Fruit fly (Drosophila melanogaster): ENCODE measurements around the gene CG9609.
A peak's percentile ranks its signal among the peaks of the same experiment; 100 is the strongest.

Gene CG9609

dm6 chrX:16834259-16834658 lies 47.5 kb upstream of the CG9609 start (continued):
- TF ChIP-seq Hr78 (GFP tag; optimal IDR thresholded peaks at IDR 0.05) (peak in 1 of 2 experiments; percentile 40), dysf (GFP tag; IDR thresholded peaks at IDR 0.05) (peak; percentile 56; the same call in 1 of the 3 replicates), ci (GFP tag; IDR thresholded peaks at IDR 0.05) (no peak), CG10565 (GFP tag; optimal IDR thresholded peaks at IDR 0.05) (no peak), lmd (GFP tag; IDR thresholded peaks at IDR 0.05) (peak; percentile 41), Atf-2 (GFP tag; optimal IDR thresholded peaks at IDR 0.05) (peak; percentile 18), Hr39 (optimal IDR thresholded peaks at IDR 0.05) (no peak), Hr3 (GFP tag; optimal IDR thresholded peaks at IDR 0.05) (peak; percentile 15), CG6689 (GFP tag; IDR thresholded peaks at IDR 0.05) (peak; percentile 55), CG2712 (tag; optimal IDR thresholded peaks at IDR 0.05) (peak; percentile 57), da (GFP tag; optimal IDR thresholded peaks at IDR 0.05) (no peak), HHEX (GFP tag; optimal IDR thresholded peaks at IDR 0.05) (no peak), Hmr (GFP tag; optimal IDR thresholded peaks at IDR 0.05) (peak; percentile 45), sd (tag; optimal IDR thresholded peaks at IDR 0.05) (peak; percentile 6), CG6683 (GFP tag; optimal IDR thresholded peaks at IDR 0.05) (no peak), CG5953 (GFP tag; IDR thresholded peaks at IDR 0.05) (no peak), CG17186 (GFP tag; optimal IDR thresholded peaks at IDR 0.05) (no peak), CG11560 (tag; IDR thresholded peaks at IDR 0.05) (no peak), oc (tag; optimal IDR thresholded peaks at IDR 0.05) (no peak), az2 (GFP tag; optimal IDR thresholded peaks at IDR 0.05) (peak; percentile 34), CG1792 (GFP tag; optimal IDR thresholded peaks at IDR 0.05) (no peak), lab (GFP tag; optimal IDR thresholded peaks at IDR 0.05) (peak; percentile 26), nmo (GFP tag; optimal IDR thresholded peaks at IDR 0.05) (peak; percentile 46), gsb-n (tag; optimal IDR thresholded peaks at IDR 0.05) (no peak), CG15696 (tag; optimal IDR thresholded peaks at IDR 0.05) (no peak), exex (tag; optimal IDR thresholded peaks at IDR 0.05) (no peak), Elba2 (GFP tag; optimal IDR thresholded peaks at IDR 0.05) (no peak), pzg (GFP tag; optimal IDR thresholded peaks at IDR 0.05) (no peak), CG7271 (tag; optimal IDR thresholded peaks at IDR 0.05) (no peak), CG14014 (GFP tag; IDR thresholded peaks at IDR 0.05) (no peak), CHES-1-like (GFP tag; optimal IDR thresholded peaks at IDR 0.05) (no peak), dmrt99B (tag; optimal IDR thresholded peaks at IDR 0.05) (peak; percentile 64), fu2 (GFP tag; optimal IDR thresholded peaks at IDR 0.05) (peak; percentile 27), nerfin-2 (GFP tag; IDR thresholded peaks at IDR 0.05; ENCODE audit: partially characterized antibody) (no peak), Nf-YC (tag; optimal IDR thresholded peaks at IDR 0.05) (peak; percentile 33), CG12769 (tag; optimal IDR thresholded peaks at IDR 0.05) (no peak), CG17829 (tag; optimal IDR thresholded peaks at IDR 0.05) (peak; percentile 47), CG4820 (GFP tag; optimal IDR thresholded peaks at IDR 0.05) (peak; percentile 17), NfI (GFP tag; optimal IDR thresholded peaks at IDR 0.05) (peak; percentile 31), Blimp-1 (GFP tag; optimal IDR thresholded peaks at IDR 0.05) (peak; percentile 28), CG12391 (tag; optimal IDR thresholded peaks at IDR 0.05) (peak; percentile 55), fd64A (GFP tag; optimal IDR thresholded peaks at IDR 0.05) (no peak), unpg (GFP tag; optimal IDR thresholded peaks at IDR 0.05) (peak; percentile 60), dimm (GFP tag; IDR thresholded peaks at IDR 0.05) (0 out of 2 replicates have a peak, but pooled peaks have one; percentile 20), CG4404 (GFP tag; IDR thresholded peaks at IDR 0.05) (no peak), en (GFP tag; optimal IDR thresholded peaks at IDR 0.05) (no peak), CG18262 (tag; optimal IDR thresholded peaks at IDR 0.05) (peak; percentile 69), Nf-YB (GFP tag; optimal IDR thresholded peaks at IDR 0.05) (no peak), CG17361 (GFP tag; IDR thresholded peaks at IDR 0.05) (peak; percentile 76), kay (GFP tag; optimal IDR thresholded peaks at IDR 0.05) (peak; percentile 17), wor (GFP tag; IDR thresholded peaks at IDR 0.05) (peak; percentile 33; the same call in 1 of the 2 replicates)
